Fruit fly (Drosophila melanogaster) whole organism, wandering third instar larva: ENCODE measurements around the gene fry.

Source experiments
- Abd-B ChIP-seq: fragments of >200 bp; optimal IDR thresholded peaks from 2 replicates; lab custom pipeline; 2017; ENCODE audit warnings: missing biosample characterization, missing genetic modification characterization
- CG32264 ChIP-seq: fragments of 200-800 bp; sonication (Bioruptor generic); optimal IDR thresholded peaks from 2 replicates; lab custom pipeline; 2016; ENCODE audit warnings: missing biosample characterization, missing genetic modification characterization
- CG9705 ChIP-seq: fragments of 200-800 bp; sonication (Bioruptor generic); optimal IDR thresholded peaks from 2 replicates; lab custom pipeline; 2018; ENCODE audit warnings: missing biosample characterization, mild to moderate bottlenecking, missing genetic modification characterization
- CrebA ChIP-seq: fragments of 200-800 bp; sonication (Bioruptor generic); optimal IDR thresholded peaks from 2 replicates; lab custom pipeline; 2016; ENCODE audit warnings: missing biosample characterization, mild to moderate bottlenecking, missing genetic modification characterization, borderline replicate concordance
- Dfd ChIP-seq: fragments of >200 bp; optimal IDR thresholded peaks from 2 replicates; lab custom pipeline; 2017; ENCODE audit warnings: missing biosample characterization, missing genetic modification characterization
- Dif ChIP-seq: fragments of 200-275, 200-300 bp; sonication (Bioruptor generic); optimal IDR thresholded peaks from 2 replicates; lab custom pipeline; 2018; ENCODE audit warnings: missing biosample characterization, missing genetic modification characterization; ENCODE audit not compliant: partially characterized antibody
- GATAd ChIP-seq: sonication (Bioruptor generic); optimal IDR thresholded peaks from 2 replicates; lab custom pipeline; 2016; ENCODE audit warnings: missing biosample characterization, missing genetic modification characterization
- HLH106 ChIP-seq: fragments of 200-800 bp; optimal IDR thresholded peaks from 3 replicates; lab custom pipeline; 2019; ENCODE audit warnings: missing biosample characterization, mild to moderate bottlenecking, missing genetic modification characterization, moderate library complexity
- Hnf4 ChIP-seq: fragments of 200-800 bp; sonication (Bioruptor generic); optimal IDR thresholded peaks from 2 replicates; lab custom pipeline; 2016; ENCODE audit warnings: missing biosample characterization, mild to moderate bottlenecking, missing genetic modification characterization
- Hr78 ChIP-seq: fragments of >200 bp; optimal IDR thresholded peaks from 2 replicates; lab custom pipeline; 2017; ENCODE audit warnings: missing biosample characterization, missing genetic modification characterization
- Hr83 ChIP-seq: fragments of 200-300 bp; sonication (Bioruptor generic); optimal IDR thresholded peaks from 2 replicates; lab custom pipeline; 2016; ENCODE audit warnings: missing biosample characterization, mild to moderate bottlenecking, missing genetic modification characterization, moderate library complexity; ENCODE audit not compliant: poor library complexity, severe bottlenecking
- Mio ChIP-seq: sonication (Bioruptor generic); optimal IDR thresholded peaks from 2 replicates; lab custom pipeline; 2016; ENCODE audit warnings: missing biosample characterization, missing genetic modification characterization
- Myc ChIP-seq: fragments of >200 bp; optimal IDR thresholded peaks from 2 replicates; lab custom pipeline; 2017
- N ChIP-seq: fragments of >200 bp; optimal IDR thresholded peaks from 2 replicates; lab custom pipeline; 2018; ENCODE audit warnings: missing biosample characterization, missing external identifiers, missing genetic modification characterization
- OdsH ChIP-seq: fragments of 200-800 bp; sonication (Bioruptor generic); optimal IDR thresholded peaks from 2 replicates; lab custom pipeline; 2016; ENCODE audit warnings: missing biosample characterization, mild to moderate bottlenecking, missing genetic modification characterization
- Vsx2 ChIP-seq: fragments of 200-300, 225-300 bp; sonication (Bioruptor generic); optimal IDR thresholded peaks from 2 replicates; lab custom pipeline; 2018; ENCODE audit warnings: missing biosample characterization, missing genetic modification characterization; ENCODE audit not compliant: partially characterized antibody
- br ChIP-seq: fragments of 200-800 bp; sonication (Bioruptor generic); optimal IDR thresholded peaks from 2 replicates; lab custom pipeline; 2016; ENCODE audit warnings: missing biosample characterization, missing genetic modification characterization
- brk ChIP-seq: fragments of 200-800 bp; sonication (Bioruptor generic); optimal IDR thresholded peaks from 2 replicates; lab custom pipeline; 2016; ENCODE audit warnings: missing biosample characterization, mild to moderate bottlenecking, missing genetic modification characterization
- dl ChIP-seq, 2 experiments: fragments of 175-275, 200-275 bp in 1 of 2; fragments of 200-275 bp in 1 of 2; sonication (Bioruptor generic); optimal IDR thresholded peaks; lab custom pipeline; 2018; ENCODE audit warnings: mild to moderate bottlenecking in 2 of 2, missing biosample characterization in 2 of 2, missing genetic modification characterization in 2 of 2, moderate library complexity in 2 of 2; ENCODE audit not compliant: partially characterized antibody in 2 of 2, insufficient read depth in 1 of 2
- dmrt93B ChIP-seq: fragments of 200-800 bp; sonication (Bioruptor generic); optimal IDR thresholded peaks from 2 replicates; lab custom pipeline; 2018; ENCODE audit warnings: missing biosample characterization, mild to moderate bottlenecking, missing genetic modification characterization
- dsf ChIP-seq: sonication (Bioruptor generic); optimal IDR thresholded peaks from 2 replicates; lab custom pipeline; 2016; ENCODE audit warnings: missing biosample characterization, missing genetic modification characterization, borderline replicate concordance
- ey ChIP-seq: fragments of 200-800 bp; sonication (Bioruptor generic); optimal IDR thresholded peaks from 2 replicates; lab custom pipeline; 2016; ENCODE audit warnings: missing biosample characterization, missing genetic modification characterization
- foxo ChIP-seq, 2 experiments: fragments of 200-800 bp; sonication (Bioruptor generic); optimal IDR thresholded peaks; 2 replicates in 1 of 2; 3 replicates in 1 of 2; lab custom pipeline; 2016 to 2017; ENCODE audit warnings: missing biosample characterization in 2 of 2, missing genetic modification characterization in 2 of 2
- h ChIP-seq: fragments of 200-800 bp; sonication (Bioruptor generic); optimal IDR thresholded peaks from 3 replicates; lab custom pipeline; 2016; ENCODE audit warnings: missing biosample characterization, mild to moderate bottlenecking, missing genetic modification characterization
- jim ChIP-seq: fragments of 175-275, 200-325 bp; sonication (Bioruptor generic); optimal IDR thresholded peaks from 2 replicates; lab custom pipeline; 2016; ENCODE audit warnings: missing biosample characterization, mild to moderate bottlenecking, missing genetic modification characterization
- lola ChIP-seq: fragments of >200 bp; optimal IDR thresholded peaks from 2 replicates; lab custom pipeline; 2017; ENCODE audit warnings: missing biosample characterization, missing genetic modification characterization
- pan ChIP-seq: fragments of >200 bp; optimal IDR thresholded peaks from 2 replicates; lab custom pipeline; 2017
- psq ChIP-seq: fragments of 200-800 bp; sonication (Bioruptor generic); optimal IDR thresholded peaks from 3 replicates; lab custom pipeline; 2017; ENCODE audit warnings: missing biosample characterization, mild to moderate bottlenecking, missing genetic modification characterization, moderate library complexity
- rgr ChIP-seq: fragments of 200-800 bp; sonication (Bioruptor generic); optimal IDR thresholded peaks from 3 replicates; lab custom pipeline; 2016; ENCODE audit warnings: missing biosample characterization, mild to moderate bottlenecking, missing genetic modification characterization
- sage ChIP-seq: fragments of 200-800 bp; sonication (Bioruptor generic); optimal IDR thresholded peaks from 2 replicates; lab custom pipeline; 2016; ENCODE audit warnings: missing biosample characterization, mild to moderate bottlenecking, missing genetic modification characterization
- sv ChIP-seq: fragments of 200-800 bp; sonication (Bioruptor generic); optimal IDR thresholded peaks from 3 replicates; lab custom pipeline; 2016; ENCODE audit warnings: missing biosample characterization, missing genetic modification characterization
- woc ChIP-seq: sonication (Bioruptor generic); optimal IDR thresholded peaks from 2 replicates; lab custom pipeline; 2016; ENCODE audit warnings: missing biosample characterization, mild to moderate bottlenecking, missing genetic modification characterization

The fry gene

dm6 chr3L:9688674-9689073 is 9.8 kb upstream of the fry start:
- TF ChIP-seq N (GFP tag; lab: Kevin White, UChicago): no peak
- TF ChIP-seq psq: no peak
- no peak for TF ChIP-seq ey (GFP tag; lab: Kevin White, UChicago)
- no peak for TF ChIP-seq h (GFP tag; lab: Kevin White, UChicago)
- TF ChIP-seq HLH106 (tag; lab: Kevin White, UChicago): no peak
- no peak for TF ChIP-seq pan (lab: Kevin White, UChicago)
- TF ChIP-seq sv (GFP tag; lab: Kevin White, UChicago): no peak
- TF ChIP-seq sage: no peak
- TF ChIP-seq Hr78 (GFP tag; lab: Kevin White, UChicago): no peak
- no peak for TF ChIP-seq OdsH (GFP tag; lab: Kevin White, UChicago)
- TF ChIP-seq lola (GFP tag; lab: Kevin White, UChicago): no peak
- no peak for TF ChIP-seq dl (GFP tag; optimal IDR thresholded peaks at IDR 0.05; lab: Kevin White, UChicago; ENCODE audit: insufficient read depth in 1 of 2, partially characterized antibody in 2 of 2)
- no peak for TF ChIP-seq Hr83 (GFP tag; lab: Kevin White, UChicago)
- no peak for TF ChIP-seq Hnf4
- no peak for TF ChIP-seq br (GFP tag; lab: Kevin White, UChicago)

- no peak for TF ChIP-seq br (GFP tag; lab: Kevin White, UChicago)
- TF ChIP-seq rgr (GFP tag; lab: Kevin White, UChicago): no peak
- no peak for TF ChIP-seq Dif (GFP tag; lab: Kevin White, UChicago)
- TF ChIP-seq lola (GFP tag; lab: Kevin White, UChicago): no peak
- TF ChIP-seq sv (GFP tag; lab: Kevin White, UChicago): no peak
- no peak for TF ChIP-seq Myc (lab: Kevin White, UChicago)
- TF ChIP-seq dsf (GFP tag; lab: Kevin White, UChicago): no peak
- no peak for TF ChIP-seq sage
- TF ChIP-seq Abd-B: no peak
- no peak for TF ChIP-seq CrebA (GFP tag; lab: Kevin White, UChicago)
- TF ChIP-seq woc: no peak
- TF ChIP-seq CG32264 (GFP tag; lab: Kevin White, UChicago): no peak
- TF ChIP-seq Hr78 (GFP tag; lab: Kevin White, UChicago): no peak
- TF ChIP-seq h (GFP tag; lab: Kevin White, UChicago): no peak
- TF ChIP-seq Dfd (GFP tag; lab: Kevin White, UChicago): no peak
- no peak for TF ChIP-seq foxo (GFP tag; optimal IDR thresholded peaks at IDR 0.05; lab: Kevin White, UChicago)
- TF ChIP-seq Mio (GFP tag; lab: Kevin White, UChicago): no peak
- no peak for TF ChIP-seq jim
These were observed 8.6 kb upstream of the fry start for dm6 chr3L:9687536-9687935.

- TF ChIP-seq brk (GFP tag; lab: Kevin White, UChicago): no peak
- TF ChIP-seq CrebA (GFP tag; lab: Kevin White, UChicago): no peak
These were observed 6.0 kb upstream of the fry start, which contains the start of gene CG16719 for dm6 chr3L:9684871-9685270. Gene CG16719 (plus strand): TSS chr3L:9685171.

DNA sequence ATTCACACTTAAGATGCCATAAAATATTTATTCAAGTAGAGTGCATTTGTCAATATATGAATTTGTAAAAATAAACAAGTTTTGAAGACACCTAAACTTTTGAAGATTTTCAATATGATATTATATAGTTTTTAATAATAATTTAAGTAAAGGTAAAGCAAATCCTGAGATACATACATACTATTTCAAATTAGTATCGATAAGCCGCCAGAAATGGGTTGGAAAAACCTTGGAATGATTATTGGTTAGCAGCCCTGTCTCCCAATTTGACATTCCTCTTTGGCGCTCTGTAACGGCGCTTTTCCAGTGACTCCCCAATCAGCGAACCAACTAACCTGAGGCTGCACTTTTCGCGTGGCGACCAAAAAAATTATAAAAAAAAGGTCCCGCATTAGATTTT is 2.1 kb upstream of the fry start, which contains the start of gene alphaTub67C:
alphaTub67C (plus strand) TSS at position 301 of the 400 bp plus-strand sequence.
- TF ChIP-seq jim (no peak), lola (GFP tag; lab: Kevin White, UChicago) (no peak), pan (lab: Kevin White, UChicago) (no peak), Vsx2 (GFP tag; lab: Kevin White, UChicago) (no peak), ey (GFP tag; lab: Kevin White, UChicago) (no peak), dl (GFP tag; optimal IDR thresholded peaks at IDR 0.05; lab: Kevin White, UChicago; ENCODE audit: insufficient read depth in 1 of 2, partially characterized antibody in 2 of 2) (no peak), OdsH (GFP tag; lab: Kevin White, UChicago) (no peak), psq (no peak), CG32264 (GFP tag; lab: Kevin White, UChicago) (no peak), Hr83 (GFP tag; lab: Kevin White, UChicago) (no peak), Myc (lab: Kevin White, UChicago) (no peak), dmrt93B (GFP tag; lab: Kevin White, UChicago) (no peak), sage (no peak), CG9705 (GFP tag; lab: Kevin White, UChicago) (no peak), Hnf4 (no peak), HLH106 (tag; lab: Kevin White, UChicago) (no peak), dsf (GFP tag; lab: Kevin White, UChicago) (no peak), GATAd (GFP tag; lab: Kevin White, UChicago) (no peak)
